Worm (Caenorhabditis elegans) whole organism, L2 larva: Measurements from ENCODE around the gene mlt-8.

Experiments used
- ama-1 ChIP-seq: fragments of 150-350 bp; optimal IDR thresholded peaks from 2 replicates; lab custom pipeline; 2018; ENCODE audit warnings: inconsistent platforms
- ceh-16 ChIP-seq: fragments of 150-350 bp; optimal IDR thresholded peaks from 2 replicates; lab custom pipeline; 2014; ENCODE audit warnings: missing biosample characterization, missing genetic modification characterization
- elt-3 ChIP-seq: sonication (generic microtip); optimal IDR thresholded peaks from 2 replicates; lab custom pipeline; 2017; ENCODE audit warnings: missing biosample characterization, missing genetic modification characterization
- lin-11 ChIP-seq: fragments of 150-350 bp; sonication (generic microtip); optimal IDR thresholded peaks from 2 replicates; lab custom pipeline; 2014; ENCODE audit warnings: missing biosample characterization, missing genetic modification characterization, inconsistent platforms, mixed read lengths
- lin-13 ChIP-seq: fragments of 150-350 bp; optimal IDR thresholded peaks from 2 replicates; lab custom pipeline; 2014; ENCODE audit warnings: missing biosample characterization, missing genetic modification reagents, missing genetic modification characterization
- lin-39 ChIP-seq: fragments of 150-350 bp; optimal IDR thresholded peaks from 2 replicates; lab custom pipeline; 2014; ENCODE audit warnings: missing biosample characterization, missing genetic modification reagents, missing genetic modification characterization
- mdl-1 ChIP-seq, 2 experiments: fragments of 150-350 bp in 1 of 2; sonication (generic microtip) in 1 of 2; optimal IDR thresholded peaks; 2 replicates each; lab custom pipeline; 2017; ENCODE audit warnings: missing biosample characterization in 2 of 2, missing genetic modification characterization in 2 of 2
- nhr-25 ChIP-seq: fragments of 150-350 bp; sonication (generic microtip); optimal IDR thresholded peaks from 3 replicates; lab custom pipeline; 2014; ENCODE audit warnings: missing biosample characterization, missing genetic modification characterization
- sma-9 ChIP-seq, 2 experiments: fragments of 150-350 bp in 1 of 2; sonication (generic microtip) in 1 of 2; optimal IDR thresholded peaks; 2 replicates each; lab custom pipeline; 2014 to 2016; ENCODE audit warnings: missing genetic modification characterization in 2 of 2, mild to moderate bottlenecking in 1 of 2, missing biosample characterization in 1 of 2, missing compliant biosample characterization in 1 of 2, missing genetic modification reagents in 1 of 2, moderate library complexity in 1 of 2
- snpc-4 ChIP-seq: fragments of 150-350 bp; optimal IDR thresholded peaks from 2 replicates; lab custom pipeline; 2014; ENCODE audit warnings: missing biosample characterization, missing genetic modification characterization

DNA sequence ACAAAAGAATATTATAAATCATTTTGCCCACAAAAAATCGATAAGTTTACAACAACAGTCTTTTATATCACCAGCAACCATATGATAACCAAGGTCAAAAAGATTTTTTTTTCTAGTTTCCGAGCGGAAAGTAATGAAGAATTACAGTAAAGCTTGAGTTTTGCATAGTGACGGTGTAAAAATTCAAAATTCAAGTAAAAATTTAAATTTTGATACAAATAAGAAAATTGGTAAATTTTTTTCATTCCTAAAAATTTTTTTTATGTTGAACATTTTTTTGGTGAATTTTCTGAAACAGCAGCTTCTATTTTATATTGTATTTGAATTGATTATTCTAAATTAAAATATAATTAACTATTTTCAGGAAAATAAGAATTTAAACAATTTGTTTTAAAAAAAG lies 3.1 kb downstream of the mlt-8 start, which contains the start of gene W08F4.5:
- TF ChIP-seq sma-9 (GFP tag; optimal IDR thresholded peaks at IDR 0.05; lab: Kevin White, UChicago) (no peak), sma-9 (tag; optimal IDR thresholded peaks at IDR 0.05; lab: Kevin White, UChicago) (no peak), lin-39 (tag; lab: Kevin White, UChicago) (no peak), elt-3 (no peak), ama-1 (no peak), lin-13 (GFP tag; lab: Kevin White, UChicago) (no peak), snpc-4 (no peak), lin-11 (tag; lab: Kevin White, UChicago) (no peak), mdl-1 (tag; optimal IDR thresholded peaks at IDR 0.05; lab: Kevin White, UChicago) (no peak), ceh-16 (no peak), nhr-25 (tag; lab: Kevin White, UChicago) (no peak)
